Worm (Caenorhabditis elegans): ENCODE measurements around the gene C35A5.11.

The C35A5.11 gene

ce11 chrV:10466607-10467092 is 36.3 kb downstream of the C35A5.11 start (continued):
- no peak for TF ChIP-seq sox-4 (tag; optimal IDR thresholded peaks at IDR 0.05)
- no peak for TF ChIP-seq syd-9 (tag; optimal IDR thresholded peaks at IDR 0.05)
- TF ChIP-seq unc-86 (tag; optimal IDR thresholded peaks at IDR 0.05), result no peak
- no peak for TF ChIP-seq pqm-1 (tag; optimal IDR thresholded peaks at IDR 0.05)
- TF ChIP-seq ceh-45 (GFP tag; IDR thresholded peaks at IDR 0.05), result no peak
- no peak for TF ChIP-seq madf-2 (tag; optimal IDR thresholded peaks at IDR 0.05)
- no peak for TF ChIP-seq dmd-4 (tag; optimal IDR thresholded peaks at IDR 0.05; ENCODE audit: borderline replicate concordance)
- TF ChIP-seq ceh-48 (tag; optimal IDR thresholded peaks at IDR 0.05), result no peak
- TF ChIP-seq sox-2 (GFP tag; IDR thresholded peaks at IDR 0.05), result peak; percentile 8; the same call in 1 of the 2 replicates
- TF ChIP-seq K02D7.2 (tag; optimal IDR thresholded peaks at IDR 0.05), result no peak
- TF ChIP-seq gmeb-2 (tag; optimal IDR thresholded peaks at IDR 0.05), result no peak
- no peak for TF ChIP-seq npax-4 (tag; optimal IDR thresholded peaks at IDR 0.05)
- TF ChIP-seq hlh-8 (tag; optimal IDR thresholded peaks at IDR 0.05), result no peak
- TF ChIP-seq lim-6 (tag; optimal IDR thresholded peaks at IDR 0.05), result peak; percentile 41
- TF ChIP-seq elt-2 (tag; optimal IDR thresholded peaks at IDR 0.05), result peak; percentile 61
- peak; percentile 88 for TF ChIP-seq pax-1 (tag; optimal IDR thresholded peaks at IDR 0.05)
- no peak for TF ChIP-seq mec-3 (tag; optimal IDR thresholded peaks at IDR 0.05; ENCODE audit: borderline replicate concordance)
- TF ChIP-seq ttx-3 (tag; optimal IDR thresholded peaks at IDR 0.05), result no peak
- peak; percentile 80 for TF ChIP-seq ceh-34 (tag; optimal IDR thresholded peaks at IDR 0.05)
- TF ChIP-seq ceh-24 (tag; optimal IDR thresholded peaks at IDR 0.05), result no peak
- TF ChIP-seq ama-1 (optimal IDR thresholded peaks at IDR 0.05), result no peak
- TF ChIP-seq unc-55 (GFP tag; optimal IDR thresholded peaks at IDR 0.05), result peak; percentile 83
- peak; percentile 12 for TF ChIP-seq ceh-22 (tag; optimal IDR thresholded peaks at IDR 0.05)
- TF ChIP-seq ztf-16 (tag; optimal IDR thresholded peaks at IDR 0.05), result peak; percentile 58
- TF ChIP-seq dve-1 (tag; optimal IDR thresholded peaks at IDR 0.05), result peak; percentile 89
- TF ChIP-seq pat-9 (tag; optimal IDR thresholded peaks at IDR 0.05), result no peak
- no peak for TF ChIP-seq che-1 (tag; optimal IDR thresholded peaks at IDR 0.05)
- no peak for TF ChIP-seq C38D4.7 (GFP tag; optimal IDR thresholded peaks at IDR 0.05)
- peak; percentile 92 for TF ChIP-seq unc-42 (tag; optimal IDR thresholded peaks at IDR 0.05)
- TF ChIP-seq fkh-10 (GFP tag; optimal IDR thresholded peaks at IDR 0.05), result no peak

- TF ChIP-seq nhr-11 (tag; optimal IDR thresholded peaks at IDR 0.05) (no peak), odd-2 (tag; optimal IDR thresholded peaks at IDR 0.05) (no peak), lin-11 (tag; optimal IDR thresholded peaks at IDR 0.05) (no peak), hlh-13 (GFP tag; optimal IDR thresholded peaks at IDR 0.05) (no peak), unc-3 (GFP tag; conservative IDR thresholded peaks at IDR 0.05) (no peak), unc-3 (tag; optimal IDR thresholded peaks at IDR 0.05) (no peak), C38D4.7 (GFP tag; optimal IDR thresholded peaks at IDR 0.05) (no peak), pag-3 (tag; optimal IDR thresholded peaks at IDR 0.05; ENCODE audit: borderline replicate concordance) (no peak), dve-1 (tag; optimal IDR thresholded peaks at IDR 0.05) (no peak), pat-9 (tag; optimal IDR thresholded peaks at IDR 0.05) (no peak), Y22D7AL.16 (tag; optimal IDR thresholded peaks at IDR 0.05) (no peak), fkh-6 (tag; optimal IDR thresholded peaks at IDR 0.05) (no peak), gmeb-2 (tag; optimal IDR thresholded peaks at IDR 0.05) (no peak), ttx-3 (tag; optimal IDR thresholded peaks at IDR 0.05) (no peak), elt-4 (tag; optimal IDR thresholded peaks at IDR 0.05) (no peak), ceh-31 (tag; optimal IDR thresholded peaks at IDR 0.05) (no peak), pha-2 (tag; optimal IDR thresholded peaks at IDR 0.05) (no peak), ceh-9 (tag; optimal IDR thresholded peaks at IDR 0.05) (no peak), ceh-2 (tag; optimal IDR thresholded peaks at IDR 0.05) (no peak), ceh-30 (tag; optimal IDR thresholded peaks at IDR 0.05) (no peak)
Measured at ce11 chrV:10465478-10465877, 37.4 kb downstream of the C35A5.11 start.
